Fruit fly (Drosophila melanogaster) whole organism, embryonic: ENCODE measurements around the gene ECSIT.

ENCODE experiments used
- Antp ChIP-seq: fragments of 200-800 bp; sonication (Bioruptor generic); optimal IDR thresholded peaks from 3 replicates; lab custom pipeline; 2016; ENCODE audit warnings: missing biosample characterization, missing genetic modification characterization
- C15 ChIP-seq: fragments of 200-800 bp; sonication (Bioruptor generic); IDR thresholded peaks from 3 replicates; pipeline ENCODE4 v1.3.6; 2022; ENCODE audit warnings: missing biosample characterization, missing genetic modification characterization
- CG16815 ChIP-seq: fragments of 200-800 bp; sonication (Bioruptor generic); optimal IDR thresholded peaks from 3 replicates; lab custom pipeline; 2017; ENCODE audit warnings: missing biosample characterization, mild to moderate bottlenecking, missing genetic modification characterization
- CG17829 ChIP-seq: fragments of 200-800 bp; optimal IDR thresholded peaks from 2 replicates; lab custom pipeline; 2019; ENCODE audit warnings: missing biosample characterization, mild to moderate bottlenecking, missing genetic modification characterization, moderate library complexity
- CG18011 ChIP-seq: fragments of 200-800 bp; sonication (Bioruptor generic); optimal IDR thresholded peaks from 2 replicates; lab custom pipeline; 2017; ENCODE audit warnings: missing biosample characterization, missing genetic modification characterization, mild to moderate bottlenecking, moderate library complexity, missing genotype
- CG2129 ChIP-seq: fragments of 200-800 bp; sonication (Bioruptor generic); IDR thresholded peaks from 2 replicates; pipeline ENCODE4 v1.3.6; 2022; ENCODE audit warnings: missing biosample characterization, missing genetic modification characterization; ENCODE audit not compliant: partially characterized antibody
- CG3407 ChIP-seq: fragments of 200-800 bp; sonication (Bioruptor generic); optimal IDR thresholded peaks from 2 replicates; lab custom pipeline; 2018; ENCODE audit warnings: missing biosample characterization, mild to moderate bottlenecking, missing genetic modification characterization
- CG3847 ChIP-seq: fragments of 200-800 bp; sonication (Bioruptor generic); IDR thresholded peaks from 2 replicates; pipeline ENCODE4 v1.3.6; 2022; ENCODE audit warnings: missing biosample characterization, missing genetic modification characterization
- CG42726 ChIP-seq: fragments of 200-800 bp; sonication (Bioruptor generic); IDR thresholded peaks from 2 replicates; pipeline ENCODE4 v1.3.6; 2022; ENCODE audit warnings: missing biosample characterization, missing genetic modification characterization; ENCODE audit not compliant: partially characterized antibody
- CG4617 ChIP-seq: fragments of 200-800 bp; sonication (Bioruptor generic); optimal IDR thresholded peaks from 3 replicates; lab custom pipeline; 2016; ENCODE audit warnings: missing biosample characterization, missing genetic modification characterization, borderline replicate concordance
- CG4707 ChIP-seq: fragments of 200-800 bp; sonication (Bioruptor generic); optimal IDR thresholded peaks from 2 replicates; lab custom pipeline; 2018; ENCODE audit warnings: missing biosample characterization, mild to moderate bottlenecking, missing genetic modification characterization, moderate library complexity
- CG4730 ChIP-seq: fragments of 200-800 bp; sonication (Bioruptor generic); IDR thresholded peaks from 2 replicates; pipeline ENCODE4 v1.3.6; 2022; ENCODE audit warnings: missing biosample characterization, missing genetic modification characterization
- CG5180 ChIP-seq: fragments of 200-800 bp; sonication (Bioruptor generic); optimal IDR thresholded peaks from 3 replicates; lab custom pipeline; 2017; ENCODE audit warnings: missing biosample characterization, missing genetic modification characterization, mild to moderate bottlenecking, moderate library complexity, missing genetic modification reagents
- CG6175 ChIP-seq: fragments of 200-800 bp; sonication (Bioruptor generic); IDR thresholded peaks from 3 replicates; pipeline ENCODE4 v1.3.6; 2022; ENCODE audit warnings: missing biosample characterization, missing genetic modification characterization
- CG6689 ChIP-seq: fragments of 200-800 bp; sonication (Bioruptor generic); IDR thresholded peaks from 2 replicates; pipeline ENCODE4 v1.3.6; 2022; ENCODE audit warnings: missing biosample characterization, missing genetic modification characterization
- CG7271 ChIP-seq: fragments of 200-800 bp; sonication (Bioruptor generic); optimal IDR thresholded peaks from 2 replicates; lab custom pipeline; 2018; ENCODE audit warnings: missing biosample characterization, mild to moderate bottlenecking, missing genetic modification characterization, moderate library complexity
- CG8089 ChIP-seq: fragments of 200-800 bp; sonication (Bioruptor generic); optimal IDR thresholded peaks from 3 replicates; lab custom pipeline; 2016; ENCODE audit warnings: missing biosample characterization, missing genetic modification characterization
- CG9817 ChIP-seq: fragments of 200-800 bp; sonication (Bioruptor generic); optimal IDR thresholded peaks from 2 replicates; lab custom pipeline; 2018; ENCODE audit warnings: missing biosample characterization, mild to moderate bottlenecking, missing genetic modification characterization, moderate library complexity
- CG9876 ChIP-seq: fragments of 200-800 bp; sonication (Bioruptor generic); optimal IDR thresholded peaks from 2 replicates; lab custom pipeline; 2016; ENCODE audit warnings: missing biosample characterization, missing genetic modification characterization
- CHES-1-like ChIP-seq: fragments of 200-800 bp; sonication (Bioruptor generic); optimal IDR thresholded peaks from 2 replicates; lab custom pipeline; 2016; ENCODE audit warnings: missing biosample characterization, missing genetic modification characterization
- CTCF ChIP-seq: fragments of 200-800 bp; sonication (Bioruptor generic); optimal IDR thresholded peaks from 2 replicates; lab custom pipeline; 2017; ENCODE audit warnings: missing biosample characterization, mild to moderate bottlenecking, missing genetic modification characterization, moderate library complexity
- Camta ChIP-seq: fragments of 200-800 bp; sonication (Bioruptor generic); optimal IDR thresholded peaks from 2 replicates; lab custom pipeline; 2016; ENCODE audit warnings: missing biosample characterization, missing genetic modification characterization
- Deaf1 ChIP-seq: fragments of 200-800 bp; optimal IDR thresholded peaks from 3 replicates; lab custom pipeline; 2019; ENCODE audit warnings: missing biosample characterization, mild to moderate bottlenecking, missing genetic modification characterization, moderate library complexity
- Gug ChIP-seq: fragments of 200-800 bp; sonication (Bioruptor generic); IDR thresholded peaks from 4 replicates; pipeline ENCODE4 v1.3.6; 2022; ENCODE audit warnings: missing biosample characterization, missing genetic modification characterization
- Hmx ChIP-seq: fragments of 200-800 bp; sonication (Bioruptor generic); optimal IDR thresholded peaks from 2 replicates; lab custom pipeline; 2016; ENCODE audit warnings: missing biosample characterization, missing genetic modification characterization
- Lim3 ChIP-seq: fragments of 200-800 bp; sonication (Bioruptor generic); IDR thresholded peaks from 2 replicates; pipeline ENCODE4 v1.3.6; 2022; ENCODE audit warnings: missing biosample characterization, missing genetic modification characterization
- Neu2 ChIP-seq: fragments of 200-800 bp; sonication (Bioruptor generic); optimal IDR thresholded peaks from 3 replicates; lab custom pipeline; 2016; ENCODE audit warnings: missing biosample characterization, missing genetic modification characterization, borderline replicate concordance
- Nf-YA ChIP-seq: fragments of 200-800 bp; sonication (Bioruptor generic); IDR thresholded peaks from 2 replicates; pipeline ENCODE4 v1.3.6; 2022; ENCODE audit warnings: missing biosample characterization, missing genetic modification characterization
- Oaz ChIP-seq: fragments of 200-800 bp; sonication (Bioruptor generic); IDR thresholded peaks from 2 replicates; pipeline ENCODE4 v1.3.6; 2022; ENCODE audit warnings: missing biosample characterization, missing genetic modification characterization
- PHDP ChIP-seq: fragments of 200-800 bp; sonication (Bioruptor generic); optimal IDR thresholded peaks from 3 replicates; lab custom pipeline; 2018; ENCODE audit warnings: missing biosample characterization, mild to moderate bottlenecking, missing genetic modification characterization, moderate library complexity
- Poxn ChIP-seq: fragments of 200-800 bp; sonication (Bioruptor generic); IDR thresholded peaks from 2 replicates; pipeline ENCODE4 v1.3.6; 2022; ENCODE audit warnings: missing biosample characterization, missing genetic modification characterization
- Vsx1 ChIP-seq: fragments of 200-800 bp; sonication (Bioruptor generic); optimal IDR thresholded peaks from 2 replicates; lab custom pipeline; 2017; ENCODE audit warnings: missing biosample characterization, mild to moderate bottlenecking, missing genetic modification characterization, missing genetic modification reagents
- ac ChIP-seq: fragments of 200-800 bp; sonication (Bioruptor generic); optimal IDR thresholded peaks from 3 replicates; lab custom pipeline; 2017; ENCODE audit warnings: missing biosample characterization, mild to moderate bottlenecking, missing genetic modification characterization
- ato ChIP-seq: fragments of 200-800 bp; sonication (Bioruptor generic); IDR thresholded peaks from 2 replicates; pipeline ENCODE4 v1.3.6; 2022; ENCODE audit warnings: missing biosample characterization, missing genetic modification characterization; ENCODE audit not compliant: partially characterized antibody
- cad ChIP-seq: fragments of >200 bp; optimal IDR thresholded peaks from 2 replicates; lab custom pipeline; 2017; ENCODE audit warnings: missing biosample characterization, missing genetic modification characterization
- chn ChIP-seq: fragments of 200-800 bp; sonication (Bioruptor generic); optimal IDR thresholded peaks from 2 replicates; lab custom pipeline; 2016; ENCODE audit warnings: missing biosample characterization, missing genetic modification characterization
- en ChIP-seq: fragments of 200-800 bp; sonication (Bioruptor generic); optimal IDR thresholded peaks from 2 replicates; lab custom pipeline; 2016; ENCODE audit warnings: missing biosample characterization, missing genetic modification characterization
- fu2 ChIP-seq: fragments of 200-800 bp; sonication (Bioruptor generic); optimal IDR thresholded peaks from 2 replicates; lab custom pipeline; 2016; ENCODE audit warnings: missing biosample characterization, missing genetic modification characterization
- ken ChIP-seq: fragments of 200-800 bp; sonication (Bioruptor generic); IDR thresholded peaks from 3 replicates; pipeline ENCODE4 v1.3.6; 2022; ENCODE audit warnings: missing biosample characterization, missing genetic modification characterization
- pfk ChIP-seq: fragments of 200-800 bp; sonication (Bioruptor generic); optimal IDR thresholded peaks from 2 replicates; lab custom pipeline; 2018; ENCODE audit warnings: missing biosample characterization, mild to moderate bottlenecking, missing genetic modification characterization, moderate library complexity
- pho ChIP-seq: fragments of 200-800 bp; sonication (Bioruptor generic); optimal IDR thresholded peaks from 2 replicates; lab custom pipeline; 2016; ENCODE audit warnings: missing biosample characterization, missing genetic modification characterization
- pita ChIP-seq: fragments of 200-800 bp; sonication (Bioruptor generic); optimal IDR thresholded peaks from 2 replicates; lab custom pipeline; 2017; ENCODE audit warnings: missing biosample characterization, mild to moderate bottlenecking, missing genetic modification characterization
- prd ChIP-seq, 3 experiments: fragments of >200 bp in 2 of 3; fragments of 200-800 bp in 1 of 3; sonication (Bioruptor generic) in 1 of 3; optimal IDR thresholded peaks in 2 of 3; IDR thresholded peaks in 1 of 3; 2 replicates in 2 of 3; 3 replicates in 1 of 3; pipeline versions ENCODE4 v1.3.6 to Lab custom; 2017 to 2022; ENCODE audit warnings: missing biosample characterization in 1 of 3, missing genetic modification characterization in 1 of 3
- psq ChIP-seq: fragments of 200-800 bp; sonication (Bioruptor generic); optimal IDR thresholded peaks from 2 replicates; lab custom pipeline; 2017; ENCODE audit warnings: missing biosample characterization, missing genetic modification characterization
- repo ChIP-seq: fragments of 200-800 bp; sonication (Bioruptor generic); optimal IDR thresholded peaks from 2 replicates; lab custom pipeline; 2016; ENCODE audit warnings: missing biosample characterization, missing genetic modification characterization
- row ChIP-seq: fragments of 200-800 bp; sonication (Bioruptor generic); IDR thresholded peaks from 3 replicates; pipeline ENCODE4 v1.3.6; 2022; ENCODE audit warnings: missing biosample characterization, missing genetic modification characterization
- run ChIP-seq: fragments of 200-800 bp; sonication (Bioruptor generic); optimal IDR thresholded peaks from 3 replicates; lab custom pipeline; 2018; ENCODE audit warnings: missing biosample characterization, mild to moderate bottlenecking, missing genetic modification characterization
- sens-2 ChIP-seq: fragments of 200-800 bp; sonication (Bioruptor generic); IDR thresholded peaks from 2 replicates; pipeline ENCODE4 v1.3.6; 2022; ENCODE audit warnings: missing biosample characterization, missing genetic modification characterization
- tio ChIP-seq: fragments of 200-800 bp; sonication (Bioruptor generic); optimal IDR thresholded peaks from 2 replicates; lab custom pipeline; 2017; ENCODE audit warnings: missing biosample characterization, missing genetic modification characterization, inconsistent platforms
- unc-4 ChIP-seq: fragments of 200-800 bp; sonication (Bioruptor generic); IDR thresholded peaks from 2 replicates; pipeline ENCODE4 v1.3.6; 2022; ENCODE audit warnings: missing biosample characterization, missing genetic modification characterization; ENCODE audit not compliant: partially characterized antibody
- wek ChIP-seq: fragments of 200-800 bp; sonication (Bioruptor generic); optimal IDR thresholded peaks from 3 replicates; lab custom pipeline; 2018; ENCODE audit warnings: missing biosample characterization, mild to moderate bottlenecking, missing genetic modification characterization, moderate library complexity
- z ChIP-seq: fragments of 200-800 bp; sonication (Bioruptor generic); IDR thresholded peaks from 3 replicates; pipeline ENCODE4 v1.3.6; 2022; ENCODE audit warnings: missing biosample characterization, missing genetic modification characterization

ECSIT gene

DNA sequence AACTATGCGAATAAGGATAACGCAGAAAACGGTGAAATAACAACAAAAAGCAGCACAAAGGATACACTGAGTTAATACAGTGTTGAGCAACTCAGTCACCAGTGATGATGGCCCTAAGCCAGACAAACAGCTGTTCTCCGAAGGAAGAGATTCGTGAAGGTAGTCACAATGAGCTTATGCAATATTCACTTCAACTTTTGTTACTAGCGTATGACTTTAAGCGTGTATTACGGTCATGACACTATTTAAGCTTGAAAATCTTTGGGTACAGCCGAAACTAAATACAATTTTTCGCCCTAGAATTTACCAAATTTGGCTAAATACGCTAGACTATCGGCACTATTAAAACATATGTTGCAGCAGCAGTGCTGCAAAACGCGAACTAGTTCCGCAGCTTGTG is at the start of gene ECSIT, which contains the start of gene disp (continued):
- TF ChIP-seq ac (GFP tag; lab: Kevin White, UChicago) (no peak), PHDP (tag; lab: Kevin White, UChicago) (no peak), Lim3 (no peak), CG6689 (GFP tag; lab: Robert Waterston, UW) (peak; percentile 48; the same call in 1 of the 2 replicates), z (GFP tag; lab: Robert Waterston, UW) (no peak), chn (GFP tag; lab: Kevin White, UChicago) (peak; percentile 8), CG18011 (no peak), repo (GFP tag; lab: Kevin White, UChicago) (no peak), run (tag; lab: Kevin White, UChicago) (no peak), Oaz (no peak), prd (optimal IDR thresholded peaks at IDR 0.05; lab: Kevin White, UChicago) (no peak), prd (GFP tag; IDR thresholded peaks at IDR 0.05; lab: Robert Waterston, UW) (0 out of 3 replicates have a peak, but pooled peaks have one; percentile 24), en (GFP tag; lab: Kevin White, UChicago) (no peak), Poxn (GFP tag; lab: Robert Waterston, UW) (no peak), pfk (GFP tag; lab: Kevin White, UChicago) (no peak), CG6175 (no peak), pita (no peak), ato (GFP tag; lab: Robert Waterston, UW) (no peak), CG42726 (GFP tag; lab: Robert Waterston, UW) (no peak), Gug (GFP tag; lab: Robert Waterston, UW) (no peak), CG5180 (GFP tag; lab: Kevin White, UChicago) (no peak), CG17829 (tag; lab: Kevin White, UChicago) (no peak), CG3407 (GFP tag; lab: Kevin White, UChicago) (no peak), Neu2 (GFP tag; lab: Kevin White, UChicago) (no peak), pho (GFP tag; lab: Kevin White, UChicago) (no peak), Vsx1 (GFP tag; lab: Kevin White, UChicago) (no peak), CG3847 (GFP tag; lab: Robert Waterston, UW) (0 out of 2 replicates have a peak, but pooled peaks have one; percentile 22), CTCF (GFP tag; lab: Kevin White, UChicago) (no peak), CG9876 (GFP tag; lab: Kevin White, UChicago) (no peak), ken (GFP tag; lab: Robert Waterston, UW) (no peak), Camta (GFP tag; lab: Kevin White, UChicago) (no peak), CG2129 (GFP tag; lab: Robert Waterston, UW) (no peak), CG9817 (tag; lab: Kevin White, UChicago) (peak; percentile 4), sens-2 (GFP tag; lab: Robert Waterston, UW) (no peak), CG4617 (GFP tag; lab: Kevin White, UChicago) (peak; percentile 56), row (peak; percentile 91), wek (GFP tag; lab: Kevin White, UChicago) (no peak), CG4707 (no peak), CG8089 (no peak), Hmx (GFP tag; lab: Kevin White, UChicago) (no peak), unc-4 (no peak), tio (no peak), CG16815 (no peak), C15 (no peak), fu2 (GFP tag; lab: Kevin White, UChicago) (no peak), Antp (GFP tag; lab: Kevin White, UChicago) (peak; percentile 8), psq (GFP tag; lab: Kevin White, UChicago) (no peak), cad (no peak), CHES-1-like (GFP tag; lab: Kevin White, UChicago) (peak; percentile 27), CG4730 (GFP tag; lab: Robert Waterston, UW) (no peak), Deaf1 (tag; lab: Kevin White, UChicago) (no peak), Nf-YA (GFP tag; lab: Robert Waterston, UW) (no peak), CG7271 (tag; lab: Kevin White, UChicago) (no peak)
